Worm (Caenorhabditis elegans): Measurements from ENCODE around the gene W06D11.5.

- TF ChIP-seq ceh-13 (GFP tag; optimal IDR thresholded peaks at IDR 0.05) = no peak
- TF ChIP-seq flt-1 (GFP tag; IDR thresholded peaks at IDR 0.05) = no peak
- no peak for TF ChIP-seq ama-1 (optimal IDR thresholded peaks at IDR 0.05)
- TF ChIP-seq tra-4 (tag; optimal IDR thresholded peaks at IDR 0.05) = no peak
- no peak for TF ChIP-seq hnd-1 (tag; optimal IDR thresholded peaks at IDR 0.05)
- no peak for TF ChIP-seq F13C5.2 (tag; optimal IDR thresholded peaks at IDR 0.05)
- TF ChIP-seq B0310.2 (tag; optimal IDR thresholded peaks at IDR 0.05) = no peak
- no peak for TF ChIP-seq pes-1 (GFP tag; IDR thresholded peaks at IDR 0.05)
- TF ChIP-seq tbx-37 (GFP tag; conservative IDR thresholded peaks at IDR 0.05) = no peak
These were observed 21.4 kb downstream of the W06D11.5 start, which contains the start of gene F17A2.13 for ce11 chrX:12321357-12321756.

All from whole organism, early embryonic.